Fruit fly (Drosophila melanogaster) whole organism, embryonic: Measurements from ENCODE around the gene CG7272.

ENCODE experiments used
- B-H2 ChIP-seq: fragments of 200-800 bp; sonication (Bioruptor generic); optimal IDR thresholded peaks from 2 replicates; lab custom pipeline; 2018; ENCODE audit warnings: missing biosample characterization, mild to moderate bottlenecking, missing genetic modification characterization
- Bgb ChIP-seq: fragments of 200-800 bp; sonication (Bioruptor generic); IDR thresholded peaks from 2 replicates; pipeline ENCODE4 v1.3.6; 2022; ENCODE audit warnings: missing biosample characterization, missing genetic modification characterization; ENCODE audit not compliant: partially characterized antibody
- C15 ChIP-seq: fragments of 200-800 bp; sonication (Bioruptor generic); IDR thresholded peaks from 3 replicates; pipeline ENCODE4 v1.3.6; 2022; ENCODE audit warnings: missing biosample characterization, missing genetic modification characterization
- CG10431 ChIP-seq: fragments of 200-800 bp; sonication (Bioruptor generic); optimal IDR thresholded peaks from 3 replicates; lab custom pipeline; 2018; ENCODE audit warnings: missing biosample characterization, mild to moderate bottlenecking, missing genetic modification characterization
- CG12659 ChIP-seq: fragments of 200-800 bp; sonication (Bioruptor generic); optimal IDR thresholded peaks from 3 replicates; lab custom pipeline; 2017; ENCODE audit warnings: mild to moderate bottlenecking, missing biosample characterization, missing genetic modification reagents, missing genetic modification characterization
- CG14667 ChIP-seq: fragments of 200-800 bp; sonication (Bioruptor generic); IDR thresholded peaks from 2 replicates; pipeline ENCODE4 v1.3.6; 2022; ENCODE audit warnings: missing biosample characterization, missing genetic modification characterization
- CG15269 ChIP-seq: fragments of 200-800 bp; sonication (Bioruptor generic); optimal IDR thresholded peaks from 2 replicates; lab custom pipeline; 2018; ENCODE audit warnings: missing biosample characterization, mild to moderate bottlenecking, missing genetic modification characterization, moderate library complexity
- CG17568 ChIP-seq: fragments of 200-800 bp; sonication (Bioruptor generic); optimal IDR thresholded peaks from 2 replicates; lab custom pipeline; 2018; ENCODE audit warnings: missing biosample characterization, mild to moderate bottlenecking, missing genetic modification characterization, moderate library complexity
- CG2678 ChIP-seq: fragments of 200-800 bp; sonication (Bioruptor generic); optimal IDR thresholded peaks from 3 replicates; lab custom pipeline; 2019; ENCODE audit warnings: missing biosample characterization, mild to moderate bottlenecking, missing genetic modification characterization, moderate library complexity
- CG30431 ChIP-seq: fragments of 200-800 bp; sonication (Bioruptor generic); optimal IDR thresholded peaks from 2 replicates; lab custom pipeline; 2017; ENCODE audit warnings: missing biosample characterization, missing genetic modification characterization
- CG32767 ChIP-seq: fragments of 200-800 bp; sonication (Bioruptor generic); IDR thresholded peaks from 2 replicates; pipeline ENCODE4 v1.3.6; 2022; ENCODE audit warnings: missing biosample characterization, missing genetic modification characterization
- CG33213 ChIP-seq: fragments of 200-800 bp; sonication (Bioruptor generic); optimal IDR thresholded peaks from 3 replicates; lab custom pipeline; 2016; ENCODE audit warnings: missing biosample characterization, missing genetic modification characterization
- CG6813 ChIP-seq: fragments of 200-800 bp; sonication (Bioruptor generic); optimal IDR thresholded peaks from 2 replicates; lab custom pipeline; 2017; ENCODE audit warnings: missing biosample characterization, missing genetic modification characterization, mild to moderate bottlenecking, moderate library complexity, missing genetic modification reagents
- Dll ChIP-seq: fragments of 200-800 bp; sonication (Bioruptor generic); IDR thresholded peaks from 4 replicates; pipeline ENCODE4 v1.3.6; 2022; ENCODE audit warnings: missing biosample characterization, missing genetic modification characterization; ENCODE audit not compliant: partially characterized antibody
- E2f2 ChIP-seq: fragments of 200-800 bp; sonication (Bioruptor generic); IDR thresholded peaks from 2 replicates; pipeline ENCODE4 v1.3.6; 2022; ENCODE audit warnings: missing biosample characterization, missing genetic modification characterization
- Fer2 ChIP-seq: fragments of 200-800 bp; sonication (Bioruptor generic); optimal IDR thresholded peaks from 2 replicates; lab custom pipeline; 2018; ENCODE audit warnings: missing biosample characterization, mild to moderate bottlenecking, missing genetic modification characterization, moderate library complexity
- Hr51 ChIP-seq, 2 experiments: fragments of 200-800 bp; sonication (Bioruptor generic); optimal IDR thresholded peaks; 2 replicates in 1 of 2; 3 replicates in 1 of 2; lab custom pipeline; 2016 to 2018; ENCODE audit warnings: missing biosample characterization in 2 of 2, missing genetic modification characterization in 2 of 2, mild to moderate bottlenecking in 1 of 2, moderate library complexity in 1 of 2
- NC2α ChIP-seq: fragments of 200-800 bp; sonication (Bioruptor generic); optimal IDR thresholded peaks from 2 replicates; lab custom pipeline; 2016; ENCODE audit warnings: missing biosample characterization, missing genetic modification characterization
- Nf-YB ChIP-seq: fragments of 200-800 bp; sonication (Bioruptor generic); optimal IDR thresholded peaks from 3 replicates; lab custom pipeline; 2019; ENCODE audit warnings: missing biosample characterization, mild to moderate bottlenecking, missing genetic modification characterization, moderate library complexity
- Spps ChIP-seq: fragments of 200-800 bp; sonication (Bioruptor generic); optimal IDR thresholded peaks from 2 replicates; lab custom pipeline; 2018; ENCODE audit warnings: missing biosample characterization, mild to moderate bottlenecking, missing genetic modification characterization
- Taf1 ChIP-seq: fragments of 200-800 bp; sonication (Bioruptor generic); IDR thresholded peaks from 2 replicates; pipeline ENCODE4 v1.3.6; 2022; ENCODE audit warnings: missing biosample characterization, missing genetic modification characterization
- bbx ChIP-seq: fragments of 200-800 bp; sonication (Bioruptor generic); IDR thresholded peaks from 2 replicates; pipeline ENCODE4 v1.3.6; 2022; ENCODE audit warnings: missing biosample characterization, missing genetic modification characterization; ENCODE audit not compliant: partially characterized antibody
- bigmax ChIP-seq: fragments of 200-800 bp; sonication (Bioruptor generic); optimal IDR thresholded peaks from 2 replicates; lab custom pipeline; 2018; ENCODE audit warnings: missing biosample characterization, mild to moderate bottlenecking, missing genetic modification characterization
- bsh ChIP-seq, 2 experiments: fragments of 200-800 bp; sonication (Bioruptor generic); optimal IDR thresholded peaks; 2 replicates each; lab custom pipeline; 2017 to 2018; ENCODE audit warnings: mild to moderate bottlenecking in 2 of 2, missing biosample characterization in 2 of 2, missing genetic modification characterization in 2 of 2, moderate library complexity in 1 of 2
- danr ChIP-seq: fragments of 200-800 bp; sonication (Bioruptor generic); IDR thresholded peaks from 2 replicates; pipeline ENCODE4 v1.3.6; 2022; ENCODE audit warnings: missing biosample characterization, missing genetic modification characterization
- dimm ChIP-seq: fragments of 200-800 bp; sonication (Bioruptor generic); IDR thresholded peaks from 2 replicates; pipeline ENCODE4 v1.3.6; 2022; ENCODE audit warnings: missing biosample characterization, missing genetic modification characterization
- esg ChIP-seq: fragments of 200-800 bp; sonication (Bioruptor generic); conservative IDR thresholded peaks from 2 replicates; pipeline ENCODE4 v1.3.6; 2022; ENCODE audit warnings: missing biosample characterization, missing genetic modification characterization
- exex ChIP-seq: fragments of 200-800 bp; sonication (Bioruptor generic); optimal IDR thresholded peaks from 4 replicates; lab custom pipeline; 2018; ENCODE audit warnings: missing biosample characterization, mild to moderate bottlenecking, missing genetic modification characterization, moderate library complexity
- fd64A ChIP-seq: fragments of 200-800 bp; sonication (Bioruptor generic); optimal IDR thresholded peaks from 3 replicates; lab custom pipeline; 2018; ENCODE audit warnings: missing biosample characterization, mild to moderate bottlenecking, missing genetic modification characterization
- gce ChIP-seq: fragments of 200-800 bp; sonication (Bioruptor generic); IDR thresholded peaks from 3 replicates; pipeline ENCODE4 v1.3.6; 2022; ENCODE audit warnings: missing biosample characterization, missing genetic modification characterization
- gfzf ChIP-seq: fragments of 200-800 bp; sonication (Bioruptor generic); optimal IDR thresholded peaks from 2 replicates; lab custom pipeline; 2016; ENCODE audit warnings: missing biosample characterization, mild to moderate bottlenecking, missing genetic modification characterization, moderate library complexity
- gsb ChIP-seq: fragments of 200-800 bp; sonication (Bioruptor generic); IDR thresholded peaks from 2 replicates; pipeline ENCODE4 v1.3.6; 2022; ENCODE audit warnings: missing biosample characterization, missing genetic modification characterization
- gsb-n ChIP-seq: fragments of 200-800 bp; sonication (Bioruptor generic); optimal IDR thresholded peaks from 3 replicates; lab custom pipeline; 2018; ENCODE audit warnings: missing biosample characterization, mild to moderate bottlenecking, missing genetic modification characterization
- hb ChIP-seq: fragments of 200-800 bp; sonication (Bioruptor generic); IDR thresholded peaks from 3 replicates; pipeline ENCODE4 v1.3.6; 2022; ENCODE audit warnings: missing biosample characterization, missing genetic modification characterization; ENCODE audit not compliant: partially characterized antibody
- her ChIP-seq: fragments of 200-800 bp; sonication (Bioruptor generic); optimal IDR thresholded peaks from 2 replicates; lab custom pipeline; 2016; ENCODE audit warnings: missing biosample characterization, missing genetic modification characterization
- otp ChIP-seq: fragments of 200-800 bp; sonication (Bioruptor generic); IDR thresholded peaks from 3 replicates; pipeline ENCODE4, ENCODE4 v1.3.6; 2022; ENCODE audit warnings: missing biosample characterization, missing genetic modification characterization
- row ChIP-seq: fragments of 200-800 bp; sonication (Bioruptor generic); IDR thresholded peaks from 3 replicates; pipeline ENCODE4 v1.3.6; 2022; ENCODE audit warnings: missing biosample characterization, missing genetic modification characterization
- sc ChIP-seq, 3 experiments: fragments of >200 bp in 2 of 3; fragments of 200-800 bp in 1 of 3; sonication (Bioruptor generic) in 1 of 3; optimal IDR thresholded peaks; 2 replicates in 2 of 3; 3 replicates in 1 of 3; lab custom pipeline; 2017; ENCODE audit warnings: mild to moderate bottlenecking in 1 of 3, missing biosample characterization in 1 of 3, missing genetic modification characterization in 1 of 3, missing genetic modification reagents in 1 of 3
- seq ChIP-seq: fragments of 200-800 bp; sonication (Bioruptor generic); IDR thresholded peaks from 2 replicates; pipeline ENCODE4 v1.3.6; 2022; ENCODE audit warnings: missing biosample characterization, missing genetic modification characterization
- sisA ChIP-seq: fragments of 200-800 bp; sonication (Bioruptor generic); IDR thresholded peaks from 2 replicates; pipeline ENCODE4 v1.3.6; 2022; ENCODE audit warnings: missing biosample characterization, missing genetic modification characterization
- sna ChIP-seq: fragments of 200-800 bp; sonication (Bioruptor generic); IDR thresholded peaks from 2 replicates; pipeline ENCODE4 v1.3.6; 2022; ENCODE audit warnings: missing biosample characterization, missing genetic modification characterization; ENCODE audit not compliant: partially characterized antibody
- sqz ChIP-seq: fragments of 200-800 bp; sonication (Bioruptor generic); optimal IDR thresholded peaks from 3 replicates; lab custom pipeline; 2018; ENCODE audit warnings: missing biosample characterization, mild to moderate bottlenecking, missing genetic modification characterization
- tll ChIP-seq, 2 experiments: fragments of 200-800 bp in 1 of 2; fragments of >200 bp in 1 of 2; sonication (Bioruptor generic) in 1 of 2; optimal IDR thresholded peaks; 2 replicates each; lab custom pipeline; 2017 to 2019; ENCODE audit warnings: missing biosample characterization in 2 of 2, missing genetic modification characterization in 2 of 2, mild to moderate bottlenecking in 1 of 2, moderate library complexity in 1 of 2
- unc-4 ChIP-seq: fragments of 200-800 bp; sonication (Bioruptor generic); IDR thresholded peaks from 2 replicates; pipeline ENCODE4 v1.3.6; 2022; ENCODE audit warnings: missing biosample characterization, missing genetic modification characterization; ENCODE audit not compliant: partially characterized antibody
- wor ChIP-seq: fragments of 200-800 bp; sonication (Bioruptor generic); IDR thresholded peaks from 2 replicates; pipeline ENCODE4 v1.3.6; 2022; ENCODE audit warnings: missing biosample characterization, missing genetic modification characterization
- zf30C ChIP-seq: fragments of 200-800 bp; sonication (Bioruptor generic); optimal IDR thresholded peaks from 3 replicates; lab custom pipeline; 2018; ENCODE audit warnings: missing biosample characterization, mild to moderate bottlenecking, missing genetic modification characterization

Gene CG7272

DNA sequence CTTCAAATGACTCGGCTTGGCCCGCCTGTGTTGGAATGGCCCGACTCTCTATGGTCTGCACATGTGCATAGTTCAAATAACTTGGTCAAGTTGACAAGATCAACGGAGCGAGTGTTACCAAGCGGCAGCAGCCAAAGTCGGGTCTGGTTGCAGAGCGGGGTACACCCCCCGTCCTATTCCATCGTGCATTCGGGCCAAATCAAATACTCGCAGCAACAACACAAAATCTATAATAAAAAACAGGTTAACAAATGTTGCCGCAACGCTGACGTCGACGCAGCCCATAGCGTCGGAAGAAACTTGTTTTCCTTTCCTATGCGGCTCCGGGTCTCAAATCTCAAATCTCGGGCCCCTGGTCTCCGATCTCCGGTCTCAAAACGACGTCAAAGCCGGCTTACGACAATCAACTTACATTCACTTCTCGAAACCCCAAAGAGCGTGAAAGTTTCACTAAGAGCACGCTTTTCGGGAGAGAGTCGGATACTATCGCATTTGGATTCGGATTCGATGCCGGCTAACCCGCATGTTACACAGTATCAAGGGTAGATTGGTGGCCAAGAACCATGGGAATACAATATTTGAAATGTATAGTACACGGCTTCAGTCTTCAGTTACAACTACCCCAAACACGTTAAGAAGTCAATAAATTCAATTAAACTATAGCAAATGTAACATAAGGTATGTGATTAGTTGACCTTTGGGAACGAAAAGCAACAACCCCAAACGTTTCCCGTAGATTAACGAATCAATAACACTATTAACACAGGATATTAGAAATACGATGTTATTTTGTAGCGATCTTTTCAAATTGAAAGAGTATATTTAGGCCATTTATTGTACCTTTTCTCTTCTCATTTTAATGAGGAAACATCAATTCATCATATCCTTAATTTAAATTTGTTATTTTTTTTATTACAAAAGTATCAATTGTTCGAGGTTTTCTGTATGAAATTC is 33.8 kb downstream of the CG7272 start:
- TF ChIP-seq CG32767 (GFP tag; lab: Robert Waterston, UW) (no peak), NC2α (GFP tag; lab: Kevin White, UChicago) (no peak), her (no peak), CG10431 (GFP tag; lab: Kevin White, UChicago) (peak; percentile 15), E2f2 (GFP tag; lab: Robert Waterston, UW) (no peak), otp (no peak), CG30431 (GFP tag; lab: Kevin White, UChicago) (peak; percentile 36), sc (optimal IDR thresholded peaks at IDR 0.05; lab: Kevin White, UChicago) (no peak), sc (GFP tag; optimal IDR thresholded peaks at IDR 0.05; lab: Kevin White, UChicago) (peak; percentile 39), sna (GFP tag; lab: Robert Waterston, UW) (no peak), wor (peak; percentile 53; the same call in 1 of the 2 replicates), zf30C (GFP tag; lab: Kevin White, UChicago) (no peak), CG17568 (GFP tag; lab: Kevin White, UChicago) (no peak), Hr51 (GFP tag; optimal IDR thresholded peaks at IDR 0.05; lab: Kevin White, UChicago) (peak in 1 of 2 experiments; percentile 77), bsh (GFP tag; optimal IDR thresholded peaks at IDR 0.05; lab: Kevin White, UChicago) (peak; percentile 17 to 40), gfzf (GFP tag; lab: Kevin White, UChicago) (no peak), CG12659 (GFP tag; lab: Kevin White, UChicago) (peak; percentile 77), Taf1 (GFP tag; lab: Robert Waterston, UW) (0 out of 2 replicates have a peak, but pooled peaks have one; percentile 28), bigmax (GFP tag; lab: Kevin White, UChicago) (no peak), CG2678 (tag; lab: Kevin White, UChicago) (peak; percentile 81), sqz (GFP tag; lab: Kevin White, UChicago) (peak; percentile 69), Nf-YB (GFP tag; lab: Kevin White, UChicago) (peak; percentile 62), C15 (GFP tag; lab: Robert Waterston, UW) (no peak), CG33213 (GFP tag; lab: Kevin White, UChicago) (no peak), B-H2 (GFP tag; lab: Kevin White, UChicago) (no peak), gce (no peak), exex (peak; percentile 3), fd64A (no peak), gsb-n (tag; lab: Kevin White, UChicago) (peak; percentile 34), danr (GFP tag; lab: Robert Waterston, UW) (no peak), tll (GFP tag; optimal IDR thresholded peaks at IDR 0.05; lab: Kevin White, UChicago) (no peak), CG14667 (GFP tag; lab: Robert Waterston, UW) (peak; percentile 38), esg (GFP tag; lab: Robert Waterston, UW) (peak; percentile 20; the same call in 1 of the 2 replicates), unc-4 (GFP tag; lab: Robert Waterston, UW) (no peak), Fer2 (tag; lab: Kevin White, UChicago) (no peak), dimm (no peak), gsb (no peak), Spps (tag; lab: Kevin White, UChicago) (no peak), CG6813 (GFP tag; lab: Kevin White, UChicago) (no peak), hb (no peak), row (GFP tag; lab: Robert Waterston, UW) (peak; percentile 91), seq (GFP tag; lab: Robert Waterston, UW) (0 out of 2 replicates have a peak, but pooled peaks have one; percentile 16), Bgb (GFP tag; lab: Robert Waterston, UW) (no peak), bbx (GFP tag; lab: Robert Waterston, UW) (no peak), CG15269 (peak; percentile 71), sisA (GFP tag; lab: Robert Waterston, UW) (peak; percentile 61), Dll (GFP tag; lab: Robert Waterston, UW) (0 out of 4 replicates have a peak, but pooled peaks have one; percentile 5)
